Worm (Caenorhabditis elegans): Measurements from ENCODE around the gene C44B7.11.
A peak's percentile ranks its signal among the peaks of the same experiment; 100 is the strongest.

C44B7.11 gene

DNA sequence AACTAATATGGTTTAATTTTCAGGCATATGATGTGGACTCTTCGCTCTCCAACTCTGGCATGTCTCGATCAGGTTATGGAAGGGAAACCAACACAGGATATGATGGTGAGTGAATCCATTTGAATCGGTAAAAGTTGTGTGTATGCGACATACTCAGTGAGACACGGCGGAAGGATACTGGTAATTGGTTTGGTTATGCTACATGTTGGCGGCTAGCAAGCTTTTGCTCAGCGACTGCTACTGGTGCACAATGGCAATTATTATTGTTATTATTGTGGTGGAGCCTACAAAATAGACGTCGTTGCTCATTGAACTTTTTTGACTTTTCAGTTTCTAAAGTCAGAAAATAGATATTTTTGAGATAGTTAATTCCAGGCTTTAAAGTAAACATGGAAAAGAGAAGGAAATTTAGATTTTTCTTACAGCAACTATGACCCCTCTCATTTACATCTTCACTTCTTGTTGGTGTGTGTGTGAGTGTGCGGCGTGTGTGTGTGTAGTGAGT lies 43.4 kb upstream of the C44B7.11 start:
- no peak for TF ChIP-seq lin-13 (tag; optimal IDR thresholded peaks at IDR 0.05)
- no peak for TF ChIP-seq ceh-83 (GFP tag; optimal IDR thresholded peaks at IDR 0.05)
- TF ChIP-seq ces-1 (GFP tag; optimal IDR thresholded peaks at IDR 0.05), result peak; percentile 80
- no peak for TF ChIP-seq blmp-1 (tag; optimal IDR thresholded peaks at IDR 0.05)
- no peak for TF ChIP-seq pha-4 (tag; optimal IDR thresholded peaks at IDR 0.05)
- no peak for TF ChIP-seq nhr-2 (tag; optimal IDR thresholded peaks at IDR 0.05)

DNA sequence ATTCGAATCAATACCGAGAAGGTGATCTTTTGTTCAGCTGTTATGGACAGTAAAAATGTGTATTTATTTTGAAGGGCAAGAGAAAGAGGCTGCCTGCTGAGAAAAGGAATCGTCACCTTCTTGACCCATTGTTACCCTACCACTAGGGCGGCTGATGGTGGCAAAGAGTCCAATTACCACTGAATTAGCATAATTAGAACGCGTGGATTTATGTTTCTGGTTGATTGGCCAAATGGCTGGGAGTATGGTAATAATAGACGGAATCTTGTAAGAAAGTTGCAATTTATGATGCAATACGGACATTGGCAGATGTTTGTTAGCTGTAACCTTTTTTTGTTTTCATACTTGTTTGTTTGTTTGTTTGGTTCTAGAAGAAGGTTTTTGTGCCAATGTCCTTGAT lies 42.5 kb upstream of the C44B7.11 start:
- TF ChIP-seq nhr-2 (tag; optimal IDR thresholded peaks at IDR 0.05), result peak; percentile 97
- TF ChIP-seq hlh-1 (tag; optimal IDR thresholded peaks at IDR 0.05), result no peak
- peak; percentile 37 for TF ChIP-seq ham-2 (GFP tag; optimal IDR thresholded peaks at IDR 0.05)
- TF ChIP-seq nhr-28 (tag; optimal IDR thresholded peaks at IDR 0.05), result no peak
- no peak for TF ChIP-seq ceh-39 (tag; optimal IDR thresholded peaks at IDR 0.05)
- no peak for TF ChIP-seq lin-32 (GFP tag; optimal IDR thresholded peaks at IDR 0.05)
- no peak for TF ChIP-seq unc-62 (GFP tag; optimal IDR thresholded peaks at IDR 0.05)
- TF ChIP-seq mab-5 (tag; optimal IDR thresholded peaks at IDR 0.05), result no peak
- TF ChIP-seq nhr-76 (tag; optimal IDR thresholded peaks at IDR 0.05), result no peak
- no peak for TF ChIP-seq unc-120 (tag; optimal IDR thresholded peaks at IDR 0.05; ENCODE audit: poor library complexity, severe bottlenecking)
- TF ChIP-seq nhr-12 (tag; optimal IDR thresholded peaks at IDR 0.05), result no peak
- TF ChIP-seq lin-13 (tag; optimal IDR thresholded peaks at IDR 0.05), result no peak
- peak; percentile 40 for TF ChIP-seq sptf-1 (tag; optimal IDR thresholded peaks at IDR 0.05)
- no peak for TF ChIP-seq sem-2 (GFP tag; optimal IDR thresholded peaks at IDR 0.05)
- TF ChIP-seq zip-8 (tag; optimal IDR thresholded peaks at IDR 0.05), result peak; percentile 34
- peak; percentile 60 for TF ChIP-seq cnd-1 (tag; optimal IDR thresholded peaks at IDR 0.05)
- TF ChIP-seq mls-2 (tag; optimal IDR thresholded peaks at IDR 0.05), result peak; percentile 80
- TF ChIP-seq ces-1 (GFP tag; optimal IDR thresholded peaks at IDR 0.05), result peak; percentile 65
- TF ChIP-seq bed-3 (GFP tag; optimal IDR thresholded peaks at IDR 0.05), result no peak
- TF ChIP-seq drap-1 (GFP tag; optimal IDR thresholded peaks at IDR 0.05), result no peak
- TF ChIP-seq unc-39 (tag; optimal IDR thresholded peaks at IDR 0.05), result peak; percentile 41
- no peak for TF ChIP-seq nhr-237 (tag; optimal IDR thresholded peaks at IDR 0.05)
- TF ChIP-seq lsy-2 (tag; optimal IDR thresholded peaks at IDR 0.05), result no peak
- no peak for TF ChIP-seq blmp-1 (tag; optimal IDR thresholded peaks at IDR 0.05)
- TF ChIP-seq elt-3 (tag; optimal IDR thresholded peaks at IDR 0.05), result no peak
- TF ChIP-seq M03D4.4 (tag; optimal IDR thresholded peaks at IDR 0.05), result no peak
- peak; percentile 79 for TF ChIP-seq ceh-43 (GFP tag; optimal IDR thresholded peaks at IDR 0.05)
- no peak for TF ChIP-seq tbx-8 (GFP tag; optimal IDR thresholded peaks at IDR 0.05)

DNA sequence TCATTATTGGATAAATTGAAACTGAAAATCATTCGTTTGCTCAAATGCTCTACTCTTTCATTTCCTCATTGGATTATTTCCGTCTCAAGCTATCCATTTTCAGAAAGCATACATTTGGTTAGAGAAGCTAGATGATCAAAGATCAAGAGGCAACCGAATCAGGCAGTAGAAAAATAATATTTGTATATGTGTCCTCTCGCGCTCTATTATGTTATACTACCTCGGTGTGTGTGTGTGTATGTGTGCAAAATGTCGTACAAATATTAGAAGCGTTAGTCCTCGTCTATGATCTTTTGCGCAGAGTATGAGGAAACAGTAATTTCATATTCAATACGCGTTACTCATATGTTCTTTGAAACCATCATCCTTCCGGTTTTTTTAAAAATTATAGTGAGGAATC lies 39.7 kb upstream of the C44B7.11 start:
- TF ChIP-seq ceh-43 (GFP tag; optimal IDR thresholded peaks at IDR 0.05) (no peak), ces-1 (GFP tag; optimal IDR thresholded peaks at IDR 0.05) (peak; percentile 3), hlh-1 (tag; optimal IDR thresholded peaks at IDR 0.05) (no peak), pha-4 (tag; optimal IDR thresholded peaks at IDR 0.05) (peak; percentile 55), sem-2 (GFP tag; optimal IDR thresholded peaks at IDR 0.05) (no peak), ham-2 (GFP tag; optimal IDR thresholded peaks at IDR 0.05) (no peak)

DNA sequence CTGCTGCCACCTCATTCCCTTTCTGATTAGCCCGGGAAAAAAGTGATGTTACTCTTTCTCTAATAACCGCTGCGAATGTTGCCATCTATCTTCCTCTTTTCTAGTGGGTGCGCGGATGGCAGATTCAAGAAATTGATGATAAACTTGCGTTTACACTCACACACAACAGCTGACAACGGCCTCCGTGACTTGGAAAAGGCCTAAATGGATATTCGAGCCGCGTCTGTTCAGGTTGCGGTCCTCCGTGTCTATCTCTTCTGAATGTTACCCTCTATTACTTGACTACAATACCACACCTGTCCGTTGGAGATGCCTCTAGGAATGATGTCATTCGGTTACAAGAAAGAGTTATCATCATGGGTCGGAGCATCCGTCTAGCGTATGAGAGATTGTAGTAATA lies 39.2 kb upstream of the C44B7.11 start:
- TF ChIP-seq bed-3 (GFP tag; optimal IDR thresholded peaks at IDR 0.05), result no peak
- TF ChIP-seq snpc-4 (tag; optimal IDR thresholded peaks at IDR 0.05), result no peak
- peak; percentile 62 for TF ChIP-seq unc-62 (GFP tag; optimal IDR thresholded peaks at IDR 0.05)
- peak; percentile 97 for TF ChIP-seq hlh-1 (tag; optimal IDR thresholded peaks at IDR 0.05)
- TF ChIP-seq unc-39 (tag; optimal IDR thresholded peaks at IDR 0.05), result no peak
- peak; percentile 91 for TF ChIP-seq unc-120 (tag; optimal IDR thresholded peaks at IDR 0.05; ENCODE audit: poor library complexity, severe bottlenecking)
- TF ChIP-seq elt-1 (tag; optimal IDR thresholded peaks at IDR 0.05; ENCODE audit: borderline replicate concordance, insufficient read depth), result peak; percentile 60
- no peak for TF ChIP-seq mab-5 (tag; optimal IDR thresholded peaks at IDR 0.05)

DNA sequence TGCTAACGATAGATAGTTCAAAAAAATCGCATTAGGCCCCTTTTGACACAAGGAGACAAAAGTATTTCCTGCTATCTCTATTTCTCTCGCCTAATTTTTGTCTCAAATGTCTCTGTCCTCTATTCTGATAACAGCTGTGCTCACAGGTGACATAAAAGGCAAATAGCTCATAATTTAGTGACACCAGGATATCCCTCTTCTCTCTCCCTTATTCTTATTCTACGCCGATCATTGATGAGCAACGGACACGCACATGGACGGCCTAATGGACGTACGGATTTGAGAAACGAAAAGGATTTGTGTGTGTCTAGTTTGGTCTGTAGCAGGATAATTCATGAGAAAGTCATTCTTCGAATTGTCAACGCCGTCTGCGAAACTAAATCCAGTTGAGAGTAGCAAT lies 38.6 kb upstream of the C44B7.11 start:
- TF ChIP-seq M03D4.4 (tag; optimal IDR thresholded peaks at IDR 0.05) (no peak), lin-32 (GFP tag; optimal IDR thresholded peaks at IDR 0.05) (peak; percentile 85), unc-39 (tag; optimal IDR thresholded peaks at IDR 0.05) (no peak), ceh-43 (GFP tag; optimal IDR thresholded peaks at IDR 0.05) (no peak), ceh-39 (tag; optimal IDR thresholded peaks at IDR 0.05) (no peak), zip-8 (tag; optimal IDR thresholded peaks at IDR 0.05) (no peak), ztf-11 (tag; optimal IDR thresholded peaks at IDR 0.05) (no peak), ceh-83 (GFP tag; optimal IDR thresholded peaks at IDR 0.05) (no peak), elt-1 (tag; optimal IDR thresholded peaks at IDR 0.05; ENCODE audit: borderline replicate concordance, insufficient read depth) (no peak), ces-1 (GFP tag; optimal IDR thresholded peaks at IDR 0.05) (peak; percentile 40), hlh-1 (tag; optimal IDR thresholded peaks at IDR 0.05) (peak; percentile 33), nhr-76 (tag; optimal IDR thresholded peaks at IDR 0.05) (no peak), mls-2 (tag; optimal IDR thresholded peaks at IDR 0.05) (peak; percentile 10), cnd-1 (tag; optimal IDR thresholded peaks at IDR 0.05) (no peak), flh-1 (GFP tag; optimal IDR thresholded peaks at IDR 0.05) (no peak), pha-4 (tag; optimal IDR thresholded peaks at IDR 0.05) (no peak), nhr-2 (tag; optimal IDR thresholded peaks at IDR 0.05) (no peak), mab-5 (tag; optimal IDR thresholded peaks at IDR 0.05) (no peak), sptf-1 (tag; optimal IDR thresholded peaks at IDR 0.05) (no peak), nhr-237 (tag; optimal IDR thresholded peaks at IDR 0.05) (no peak), nhr-28 (tag; optimal IDR thresholded peaks at IDR 0.05) (no peak), mep-1 (tag; optimal IDR thresholded peaks at IDR 0.05) (no peak), ham-2 (GFP tag; optimal IDR thresholded peaks at IDR 0.05) (no peak), bed-3 (GFP tag; optimal IDR thresholded peaks at IDR 0.05) (no peak), drap-1 (GFP tag; optimal IDR thresholded peaks at IDR 0.05) (no peak), lin-13 (tag; optimal IDR thresholded peaks at IDR 0.05) (no peak), unc-120 (tag; optimal IDR thresholded peaks at IDR 0.05; ENCODE audit: poor library complexity, severe bottlenecking) (no peak), tbx-8 (GFP tag; optimal IDR thresholded peaks at IDR 0.05) (no peak), lsy-2 (tag; optimal IDR thresholded peaks at IDR 0.05) (no peak), blmp-1 (tag; optimal IDR thresholded peaks at IDR 0.05) (no peak), snpc-4 (tag; optimal IDR thresholded peaks at IDR 0.05) (no peak), unc-62 (GFP tag; optimal IDR thresholded peaks at IDR 0.05) (peak; percentile 32)

All from whole organism, mixed stage, embryonic.